Fruit fly (Drosophila melanogaster): ENCODE data around the gene ogre.

ogre gene

dm6 chrX:6993753-6994152 is 2.6 kb upstream of the ogre start:
- TF ChIP-seq BtbVII (GFP tag; optimal IDR thresholded peaks at IDR 0.05), result peak; percentile 18
- TF ChIP-seq CG3281 (GFP tag; optimal IDR thresholded peaks at IDR 0.05), result peak; percentile 62
- peak; percentile 63 for TF ChIP-seq Blimp-1 (GFP tag; optimal IDR thresholded peaks at IDR 0.05)
- TF ChIP-seq cas (GFP tag; IDR thresholded peaks at IDR 0.05), result peak; percentile 67
- peak; percentile 20 for TF ChIP-seq pb (GFP tag; optimal IDR thresholded peaks at IDR 0.05)
- no peak for TF ChIP-seq Hr39 (optimal IDR thresholded peaks at IDR 0.05)
- peak; percentile 80 for TF ChIP-seq HLH3B (GFP tag; IDR thresholded peaks at IDR 0.05)
- TF ChIP-seq Trl (optimal IDR thresholded peaks at IDR 0.05), result peak in 1 of 2 experiments; percentile 35
- TF ChIP-seq Trl (GFP tag; optimal IDR thresholded peaks at IDR 0.05), result peak; percentile 46
- TF ChIP-seq CG7271 (tag; optimal IDR thresholded peaks at IDR 0.05), result no peak
- peak; percentile 61 for TF ChIP-seq CG12769 (tag; optimal IDR thresholded peaks at IDR 0.05)
- TF ChIP-seq ash1 (GFP tag; optimal IDR thresholded peaks at IDR 0.05), result no peak
- TF ChIP-seq Deaf1 (tag; optimal IDR thresholded peaks at IDR 0.05), result no peak
- peak in 1 of 2 experiments; percentile 74 for TF ChIP-seq bsh (GFP tag; optimal IDR thresholded peaks at IDR 0.05)
- peak; percentile 45 for TF ChIP-seq CG12299 (tag; optimal IDR thresholded peaks at IDR 0.05)
- TF ChIP-seq vnd (GFP tag; IDR thresholded peaks at IDR 0.05; ENCODE audit: partially characterized antibody), result no peak
- peak; percentile 74; the same call in 2 of the 3 replicates for TF ChIP-seq CG11695 (GFP tag; IDR thresholded peaks at IDR 0.05)
- TF ChIP-seq esg (GFP tag; conservative IDR thresholded peaks at IDR 0.05), result peak; percentile 65
- peak; percentile 66 for TF ChIP-seq CG7372 (GFP tag; IDR thresholded peaks at IDR 0.05)
- peak; percentile 71 for TF ChIP-seq ap (GFP tag; IDR thresholded peaks at IDR 0.05)
- TF ChIP-seq ranshi (GFP tag; IDR thresholded peaks at IDR 0.05), result peak; percentile 83
- no peak for TF ChIP-seq bigmax (GFP tag; optimal IDR thresholded peaks at IDR 0.05)
- TF ChIP-seq gce (GFP tag; IDR thresholded peaks at IDR 0.05), result peak; percentile 67; the same call in 2 of the 3 replicates
- TF ChIP-seq CG18476 (GFP tag; optimal IDR thresholded peaks at IDR 0.05), result peak; percentile 42
- TF ChIP-seq br (optimal IDR thresholded peaks at IDR 0.05), result no peak
- TF ChIP-seq CG14667 (GFP tag; IDR thresholded peaks at IDR 0.05), result peak; percentile 55
- TF ChIP-seq CG3726 (GFP tag; IDR thresholded peaks at IDR 0.05), result no peak
- peak; percentile 76 for TF ChIP-seq zf30C (GFP tag; optimal IDR thresholded peaks at IDR 0.05)
- peak; percentile 71 for TF ChIP-seq ara (GFP tag; IDR thresholded peaks at IDR 0.05)
- peak; percentile 42 for TF ChIP-seq Bteb2 (GFP tag; optimal IDR thresholded peaks at IDR 0.05)
- TF ChIP-seq Oaz (GFP tag; IDR thresholded peaks at IDR 0.05), result peak; percentile 69
- TF ChIP-seq Bgb (GFP tag; IDR thresholded peaks at IDR 0.05; ENCODE audit: partially characterized antibody), result no peak
- TF ChIP-seq CG17359 (tag; optimal IDR thresholded peaks at IDR 0.05), result peak; percentile 78
- TF ChIP-seq jumu (GFP tag; optimal IDR thresholded peaks at IDR 0.05), result peak; percentile 56
- peak; percentile 81 for TF ChIP-seq CG14014 (GFP tag; IDR thresholded peaks at IDR 0.05)
- peak; percentile 85 for TF ChIP-seq E2f1 (GFP tag; IDR thresholded peaks at IDR 0.05)
- TF ChIP-seq cato (GFP tag; optimal IDR thresholded peaks at IDR 0.05; ENCODE audit: borderline replicate concordance), result peak; percentile 34
- TF ChIP-seq sd (tag; optimal IDR thresholded peaks at IDR 0.05), result peak; percentile 39
- TF ChIP-seq hb (GFP tag; IDR thresholded peaks at IDR 0.05; ENCODE audit: partially characterized antibody), result no peak
- peak; percentile 50 for TF ChIP-seq Fer1 (GFP tag; optimal IDR thresholded peaks at IDR 0.05)
- peak; percentile 57; the same call in 1 of the 2 replicates for TF ChIP-seq MBD-R2 (GFP tag; IDR thresholded peaks at IDR 0.05)
- TF ChIP-seq corto (GFP tag; optimal IDR thresholded peaks at IDR 0.05), result peak; percentile 73
- no peak for TF ChIP-seq CG15073 (GFP tag; optimal IDR thresholded peaks at IDR 0.05)
- TF ChIP-seq CG4730 (GFP tag; IDR thresholded peaks at IDR 0.05), result peak; percentile 73
- TF ChIP-seq CG12219 (GFP tag; optimal IDR thresholded peaks at IDR 0.05), result peak; percentile 62
- no peak for TF ChIP-seq wek (GFP tag; optimal IDR thresholded peaks at IDR 0.05)
- TF ChIP-seq chn (GFP tag; optimal IDR thresholded peaks at IDR 0.05), result peak; percentile 40
- peak; percentile 21 for TF ChIP-seq CG31365 (tag; optimal IDR thresholded peaks at IDR 0.05)
- peak; percentile 24 for TF ChIP-seq Camta (GFP tag; optimal IDR thresholded peaks at IDR 0.05)
- TF ChIP-seq CG15601 (tag; optimal IDR thresholded peaks at IDR 0.05), result peak; percentile 44
- no peak for TF ChIP-seq CG6791 (GFP tag; IDR thresholded peaks at IDR 0.05; ENCODE audit: partially characterized antibody)
- peak; percentile 35 for TF ChIP-seq fd3F (GFP tag; optimal IDR thresholded peaks at IDR 0.05)

Data from whole organism, embryonic.